Worm (Caenorhabditis elegans): ENCODE results near the gene str-164.

DNA sequence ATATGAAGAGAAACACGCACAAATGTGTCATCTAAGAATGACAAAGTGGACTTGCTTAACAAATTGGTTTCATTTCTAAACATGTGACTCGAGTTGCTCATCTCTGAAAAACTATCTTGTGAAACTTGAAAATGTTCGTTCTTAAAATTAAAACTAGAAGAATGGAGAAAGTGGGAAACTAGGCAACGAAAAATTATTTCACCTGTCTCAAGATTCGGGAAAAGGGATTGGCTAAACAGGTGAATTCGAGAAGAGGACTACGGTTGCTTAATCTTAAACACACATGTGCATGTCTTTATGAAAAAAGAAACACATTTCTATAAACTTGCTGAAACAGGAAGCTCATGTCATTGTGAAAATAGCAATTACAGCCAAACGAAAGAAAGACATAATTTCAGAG is 20.5 kb downstream of the str-164 start, which contains the start of gene srz-24:
- TF ChIP-seq dpl-1 (GFP tag; optimal IDR thresholded peaks at IDR 0.05), result no peak
- TF ChIP-seq bed-2 (GFP tag; IDR thresholded peaks at IDR 0.05), result no peak
- TF ChIP-seq unc-62 (GFP tag; optimal IDR thresholded peaks at IDR 0.05), result no peak
- TF ChIP-seq snpc-4 (GFP tag; optimal IDR thresholded peaks at IDR 0.05), result no peak
- no peak for TF ChIP-seq snpc-4 (tag; optimal IDR thresholded peaks at IDR 0.05)
- no peak for TF ChIP-seq Y53F4B.3 (GFP tag; IDR thresholded peaks at IDR 0.05)
- no peak for TF ChIP-seq tbp1 (GFP tag; optimal IDR thresholded peaks at IDR 0.05)

Measured in whole organism, young adult.